Fruit fly (Drosophila melanogaster): Measurements from ENCODE around the gene Dab.

The Dab gene

DNA sequence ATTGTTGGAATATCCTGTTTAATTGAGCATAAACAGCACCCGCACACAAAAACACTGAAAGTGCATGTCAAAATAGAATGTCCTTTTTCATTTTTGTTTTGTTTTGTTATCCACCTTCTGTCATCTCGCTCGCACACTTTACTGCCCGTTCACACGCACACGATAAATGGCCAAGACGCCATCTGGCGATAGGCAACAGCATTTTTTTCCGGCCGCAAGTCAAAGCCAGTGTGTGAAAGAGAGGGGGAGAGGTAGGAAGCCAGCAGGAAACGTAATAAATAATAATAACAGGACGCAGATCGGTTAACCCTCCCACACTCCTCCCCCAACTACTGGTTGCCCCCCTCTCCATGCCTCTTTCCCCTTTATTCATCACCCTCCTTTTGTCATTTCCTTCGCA is 57.9 kb downstream of the Dab start (continued):
- TF ChIP-seq Bgb (GFP tag; IDR thresholded peaks at IDR 0.05; ENCODE audit: partially characterized antibody) (no peak), CG32767 (GFP tag; IDR thresholded peaks at IDR 0.05) (no peak), sd (tag; optimal IDR thresholded peaks at IDR 0.05) (no peak), CG11695 (GFP tag; IDR thresholded peaks at IDR 0.05) (no peak), peb (GFP tag; IDR thresholded peaks at IDR 0.05) (no peak), pho (GFP tag; optimal IDR thresholded peaks at IDR 0.05) (no peak), CG2129 (GFP tag; IDR thresholded peaks at IDR 0.05; ENCODE audit: partially characterized antibody) (no peak), CG6689 (GFP tag; IDR thresholded peaks at IDR 0.05) (no peak), Fer2 (tag; optimal IDR thresholded peaks at IDR 0.05) (no peak), CTCF (GFP tag; optimal IDR thresholded peaks at IDR 0.05) (peak; percentile 92), tio (GFP tag; optimal IDR thresholded peaks at IDR 0.05) (no peak), tin (GFP tag; optimal IDR thresholded peaks at IDR 0.05) (peak; percentile 39), CG18764 (GFP tag; optimal IDR thresholded peaks at IDR 0.05) (no peak), CG3995 (GFP tag; optimal IDR thresholded peaks at IDR 0.05) (no peak), Neu2 (GFP tag; optimal IDR thresholded peaks at IDR 0.05; ENCODE audit: borderline replicate concordance) (no peak), Abd-B (GFP tag; optimal IDR thresholded peaks at IDR 0.05) (no peak), hkb (optimal IDR thresholded peaks at IDR 0.05) (no peak), hkb (GFP tag; IDR thresholded peaks at IDR 0.05) (peak; percentile 29; the same call in 1 of the 2 replicates), twi (tag; optimal IDR thresholded peaks at IDR 0.05) (peak; percentile 63), Ravus (GFP tag; IDR thresholded peaks at IDR 0.05) (no peak), dati (GFP tag; IDR thresholded peaks at IDR 0.05) (no peak), vvl (GFP tag; IDR thresholded peaks at IDR 0.05) (peak; percentile 63; the same call in 1 of the 2 replicates), CG3726 (GFP tag; IDR thresholded peaks at IDR 0.05) (no peak), sisA (GFP tag; IDR thresholded peaks at IDR 0.05) (no peak), z (GFP tag; IDR thresholded peaks at IDR 0.05) (no peak), sens-2 (GFP tag; IDR thresholded peaks at IDR 0.05) (no peak), Myb (GFP tag; optimal IDR thresholded peaks at IDR 0.05) (no peak), HLH3B (GFP tag; IDR thresholded peaks at IDR 0.05) (no peak), zfh1 (GFP tag; IDR thresholded peaks at IDR 0.05) (0 out of 3 replicates have a peak, but pooled peaks have one; percentile 30), CG17912 (GFP tag; optimal IDR thresholded peaks at IDR 0.05) (no peak), Elba2 (GFP tag; optimal IDR thresholded peaks at IDR 0.05) (no peak), CG42726 (GFP tag; IDR thresholded peaks at IDR 0.05; ENCODE audit: partially characterized antibody) (no peak), CG33557 (GFP tag; optimal IDR thresholded peaks at IDR 0.05) (peak; percentile 29), CG1529 (GFP tag; optimal IDR thresholded peaks at IDR 0.05) (no peak), Optix (GFP tag; IDR thresholded peaks at IDR 0.05) (0 out of 3 replicates have a peak, but pooled peaks have one; percentile 51), gsb (GFP tag; IDR thresholded peaks at IDR 0.05) (no peak), CG13296 (GFP tag; optimal IDR thresholded peaks at IDR 0.05) (peak; percentile 16), NFAT (GFP tag; IDR thresholded peaks at IDR 0.05) (peak; percentile 42; the same call in 1 of the 2 replicates), CG1792 (GFP tag; optimal IDR thresholded peaks at IDR 0.05) (no peak), bbx (GFP tag; IDR thresholded peaks at IDR 0.05; ENCODE audit: partially characterized antibody) (no peak), CG8359 (GFP tag; optimal IDR thresholded peaks at IDR 0.05; ENCODE audit: borderline replicate concordance) (peak; percentile 52), nerfin-1 (tag; optimal IDR thresholded peaks at IDR 0.05) (peak; percentile 60), CG16813 (GFP tag; IDR thresholded peaks at IDR 0.05; ENCODE audit: partially characterized antibody) (peak; percentile 11; the same call in 1 of the 3 replicates), CG2199 (GFP tag; IDR thresholded peaks at IDR 0.05) (peak; percentile 94), CG17829 (tag; optimal IDR thresholded peaks at IDR 0.05) (no peak), ems (GFP tag; optimal IDR thresholded peaks at IDR 0.05) (no peak), pan (optimal IDR thresholded peaks at IDR 0.05) (no peak), pan (GFP tag; optimal IDR thresholded peaks at IDR 0.05 in 1 of 2, IDR thresholded peaks at IDR 0.05 in 1 of 2) (no peak), CG4730 (GFP tag; IDR thresholded peaks at IDR 0.05) (peak; percentile 29; the same call in 1 of the 2 replicates), CG12942 (GFP tag; optimal IDR thresholded peaks at IDR 0.05) (no peak), CG4360 (GFP tag; IDR thresholded peaks at IDR 0.05) (0 out of 2 replicates have a peak, but pooled peaks have one; percentile 29), CG18619 (GFP tag; optimal IDR thresholded peaks at IDR 0.05) (no peak), CG6175 (GFP tag; IDR thresholded peaks at IDR 0.05) (no peak)
